Fruit fly (Drosophila melanogaster): Measurements from ENCODE around the gene CG43251.

CG43251 gene

dm6 chr3L:20771001-20771890 is 12.6 kb downstream of the CG43251 start, which contains the start of the genes CG4042 and Pitslre (continued):
- TF ChIP-seq Met (GFP tag; optimal IDR thresholded peaks at IDR 0.05) (peak; percentile 40), OdsH (GFP tag; optimal IDR thresholded peaks at IDR 0.05) (peak; percentile 60), fkh (GFP tag; optimal IDR thresholded peaks at IDR 0.05) (no peak), CG10669 (GFP tag; optimal IDR thresholded peaks at IDR 0.05) (no peak), CG16779 (tag; optimal IDR thresholded peaks at IDR 0.05) (no peak), CG6163 (GFP tag; IDR thresholded peaks at IDR 0.05) (no peak), Hr4 (GFP tag; optimal IDR thresholded peaks at IDR 0.05) (peak; percentile 57), Eip75B (GFP tag; optimal IDR thresholded peaks at IDR 0.05) (peak; percentile 48), CG15336 (GFP tag; IDR thresholded peaks at IDR 0.05) (no peak), CG10631 (GFP tag; optimal IDR thresholded peaks at IDR 0.05) (peak; percentile 76), CG11294 (GFP tag; IDR thresholded peaks at IDR 0.05) (no peak), Hr38 (GFP tag; optimal IDR thresholded peaks at IDR 0.05) (no peak), Sox102F (GFP tag; optimal IDR thresholded peaks at IDR 0.05) (peak; percentile 54), CG6276 (GFP tag; optimal IDR thresholded peaks at IDR 0.05) (no peak), CG11762 (GFP tag; optimal IDR thresholded peaks at IDR 0.05; ENCODE audit: insufficient read depth) (peak; percentile 49), ss (GFP tag; optimal IDR thresholded peaks at IDR 0.05) (no peak), Sox15 (GFP tag; optimal IDR thresholded peaks at IDR 0.05) (peak; percentile 25), CG8319 (GFP tag; optimal IDR thresholded peaks at IDR 0.05) (no peak)

dm6 chr3L:20771891-20772646 is 13.4 kb downstream of the CG43251 start:
- TF ChIP-seq fd85E (GFP tag; optimal IDR thresholded peaks at IDR 0.05) (no peak), Sox15 (GFP tag; optimal IDR thresholded peaks at IDR 0.05) (peak; percentile 57), topi (GFP tag; optimal IDR thresholded peaks at IDR 0.05) (peak; percentile 87), net (GFP tag; optimal IDR thresholded peaks at IDR 0.05) (peak; percentile 90), CG1621 (tag; optimal IDR thresholded peaks at IDR 0.05) (peak; percentile 76), Smox (GFP tag; optimal IDR thresholded peaks at IDR 0.05) (peak; percentile 83), CG7368 (GFP tag; optimal IDR thresholded peaks at IDR 0.05) (peak; percentile 81), Hr39 (GFP tag; optimal IDR thresholded peaks at IDR 0.05) (peak; percentile 81), Blimp-1 (GFP tag; optimal IDR thresholded peaks at IDR 0.05) (no peak), CG15336 (GFP tag; IDR thresholded peaks at IDR 0.05) (peak; percentile 92), CG8319 (GFP tag; optimal IDR thresholded peaks at IDR 0.05) (peak; percentile 62), Eip93F (GFP tag; optimal IDR thresholded peaks at IDR 0.05) (peak; percentile 45), Hr4 (GFP tag; optimal IDR thresholded peaks at IDR 0.05) (peak; percentile 86), CG6854 (GFP tag; optimal IDR thresholded peaks at IDR 0.05) (no peak), eg (GFP tag; IDR thresholded peaks at IDR 0.05) (peak; percentile 93), CG11294 (GFP tag; IDR thresholded peaks at IDR 0.05) (peak; percentile 70), CG16779 (tag; optimal IDR thresholded peaks at IDR 0.05) (peak; percentile 51), CG8632 (GFP tag; optimal IDR thresholded peaks at IDR 0.05) (peak; percentile 78), salr (GFP tag; optimal IDR thresholded peaks at IDR 0.05) (peak; percentile 64 to 82), Hr38 (GFP tag; optimal IDR thresholded peaks at IDR 0.05) (no peak), CG34406 (GFP tag; optimal IDR thresholded peaks at IDR 0.05) (peak; percentile 65), CG3919 (GFP tag; optimal IDR thresholded peaks at IDR 0.05) (peak; percentile 85), CG6276 (GFP tag; optimal IDR thresholded peaks at IDR 0.05) (peak; percentile 83), cyc (GFP tag; optimal IDR thresholded peaks at IDR 0.05) (peak; percentile 76), achi (GFP tag; optimal IDR thresholded peaks at IDR 0.05) (peak; percentile 83), Eip78C (GFP tag) (peak; percentile 97), dac (GFP tag; optimal IDR thresholded peaks at IDR 0.05) (peak; percentile 37), spab (GFP tag; optimal IDR thresholded peaks at IDR 0.05) (peak; percentile 65), CG4318 (GFP tag; optimal IDR thresholded peaks at IDR 0.05) (no peak), CG10669 (GFP tag; optimal IDR thresholded peaks at IDR 0.05) (peak; percentile 84), Eip75B (GFP tag; optimal IDR thresholded peaks at IDR 0.05) (peak; percentile 85), CG3032 (tag; optimal IDR thresholded peaks at IDR 0.05) (peak; percentile 72), fkh (GFP tag; optimal IDR thresholded peaks at IDR 0.05) (peak; percentile 8), vri (GFP tag; optimal IDR thresholded peaks at IDR 0.05) (peak; percentile 66), CG6792 (GFP tag; optimal IDR thresholded peaks at IDR 0.05) (peak; percentile 81), svp (GFP tag) (peak; percentile 91), Met (GFP tag; optimal IDR thresholded peaks at IDR 0.05) (peak; percentile 87), CG9139 (GFP tag; optimal IDR thresholded peaks at IDR 0.05) (peak; percentile 33), Lpt (GFP tag; optimal IDR thresholded peaks at IDR 0.05) (peak; percentile 56)

Data from whole organism, prepupa.